In genomic region chrX:2432459-2432858, ce11 we compare ENCODE assay signal across 2 worm cellular contexts.
TF ChIP-seq lines count a peak whose summit lies in the region.

No protein-coding gene starts in this region.

TF ChIP-seq in whole organism, L1 larva, 84 proteins besides CTCF, POLR2A, EP300 and RAD21 (continued from another document):
- TF ChIP-seq lsy-2 (tag; optimal IDR thresholded peaks at IDR 0.05; lab: Kevin White, UChicago) (peak; percentile 13 to 52), ces-1 (GFP tag; optimal IDR thresholded peaks at IDR 0.05; lab: Kevin White, UChicago) (no peak), nhr-84 (tag; optimal IDR thresholded peaks at IDR 0.05; lab: Kevin White, UChicago) (no peak), fkh-10 (GFP tag; optimal IDR thresholded peaks at IDR 0.05; lab: Kevin White, UChicago) (no peak), hlh-17 (GFP tag; optimal IDR thresholded peaks at IDR 0.05; lab: Kevin White, UChicago; ENCODE audit: borderline replicate concordance) (no peak), egl-13 (tag; optimal IDR thresholded peaks at IDR 0.05; lab: Kevin White, UChicago) (no peak), zip-4 (GFP tag; optimal IDR thresholded peaks at IDR 0.05; lab: Kevin White, UChicago) (no peak), unc-30 (tag; optimal IDR thresholded peaks at IDR 0.05; lab: Kevin White, UChicago) (no peak), ama-1 (optimal IDR thresholded peaks at IDR 0.05; lab: Kevin White, UChicago) (no peak), swsn-7 (tag; optimal IDR thresholded peaks at IDR 0.05; lab: Kevin White, UChicago) (peak; percentile 44), dpl-1 (GFP tag; optimal IDR thresholded peaks at IDR 0.05; lab: Kevin White, UChicago) (peak in 1 of 3 experiments; percentile 8), unc-130 (tag; optimal IDR thresholded peaks at IDR 0.05; lab: Kevin White, UChicago) (no peak), tbx-2 (tag; optimal IDR thresholded peaks at IDR 0.05; lab: Kevin White, UChicago) (peak; percentile 28), blmp-1 (tag; optimal IDR thresholded peaks at IDR 0.05; lab: Kevin White, UChicago) (peak; percentile 95), snu-23 (GFP tag; optimal IDR thresholded peaks at IDR 0.05; lab: Kevin White, UChicago) (peak; percentile 67), ceh-63 (GFP tag; optimal IDR thresholded peaks at IDR 0.05; lab: Kevin White, UChicago) (no peak), nhr-20 (tag; optimal IDR thresholded peaks at IDR 0.05; lab: Kevin White, UChicago) (peak; percentile 52), nhr-71 (tag; optimal IDR thresholded peaks at IDR 0.05; lab: Kevin White, UChicago) (peak; percentile 54), rnt-1 (tag; optimal IDR thresholded peaks at IDR 0.05; lab: Kevin White, UChicago) (peak; percentile 52), lin-14 (GFP tag; optimal IDR thresholded peaks at IDR 0.05; lab: Kevin White, UChicago) (peak; percentile 93), jun-1 (tag; optimal IDR thresholded peaks at IDR 0.05; lab: Kevin White, UChicago) (peak; percentile 1), snpc-4 (tag; optimal IDR thresholded peaks at IDR 0.05; lab: Kevin White, UChicago) (no peak), efl-1 (optimal IDR thresholded peaks at IDR 0.05; lab: Kevin White, UChicago) (no peak), efl-1 (GFP tag; optimal IDR thresholded peaks at IDR 0.05 in 1 of 2; lab: Kevin White, UChicago) (no peak), pqm-1 (tag; optimal IDR thresholded peaks at IDR 0.05; lab: Kevin White, UChicago) (no peak), nhr-19 (GFP tag; conservative IDR thresholded peaks at IDR 0.05; lab: Robert Waterston, UW) (no peak), aly-2 (tag; optimal IDR thresholded peaks at IDR 0.05; lab: Kevin White, UChicago) (no peak)

TF ChIP-seq in whole organism, L3 larva, 47 proteins besides CTCF, POLR2A, EP300 and RAD21 (continued from another document):
- TF ChIP-seq ama-1 (optimal IDR thresholded peaks at IDR 0.05; lab: Kevin White, UChicago), result no peak
- no peak for TF ChIP-seq elt-3 (tag; optimal IDR thresholded peaks at IDR 0.05; lab: Kevin White, UChicago)
- no peak for TF ChIP-seq ceh-9 (tag; optimal IDR thresholded peaks at IDR 0.05; lab: Kevin White, UChicago)
- TF ChIP-seq snpc-4 (tag; optimal IDR thresholded peaks at IDR 0.05; lab: Kevin White, UChicago), result peak; percentile 44
- no peak for TF ChIP-seq unc-39 (tag; optimal IDR thresholded peaks at IDR 0.05; lab: Kevin White, UChicago)
- peak; percentile 8 for TF ChIP-seq ceh-28 (tag; optimal IDR thresholded peaks at IDR 0.05; lab: Kevin White, UChicago)
- TF ChIP-seq zag-1 (tag; optimal IDR thresholded peaks at IDR 0.05; lab: Kevin White, UChicago), result no peak
- TF ChIP-seq ceh-16 (tag; optimal IDR thresholded peaks at IDR 0.05; lab: Kevin White, UChicago), result no peak
- no peak for TF ChIP-seq fkh-2 (tag; optimal IDR thresholded peaks at IDR 0.05; lab: Kevin White, UChicago)
- peak; percentile 33 for TF ChIP-seq unc-62 (GFP tag; optimal IDR thresholded peaks at IDR 0.05; lab: Kevin White, UChicago)
- TF ChIP-seq ZK546.5 (tag; optimal IDR thresholded peaks at IDR 0.05; lab: Kevin White, UChicago), result no peak
- TF ChIP-seq nhr-76 (tag; optimal IDR thresholded peaks at IDR 0.05; lab: Kevin White, UChicago), result no peak
- peak; percentile 91 for TF ChIP-seq pha-4 (tag; optimal IDR thresholded peaks at IDR 0.05; lab: Kevin White, UChicago)
- TF ChIP-seq jun-1 (tag; optimal IDR thresholded peaks at IDR 0.05; lab: Kevin White, UChicago), result no peak
- TF ChIP-seq nhr-23 (tag; optimal IDR thresholded peaks at IDR 0.05; lab: Kevin White, UChicago), result peak; percentile 66
- peak; percentile 13 for TF ChIP-seq pqm-1 (tag; optimal IDR thresholded peaks at IDR 0.05; lab: Kevin White, UChicago)
- TF ChIP-seq nhr-77 (tag; optimal IDR thresholded peaks at IDR 0.05; lab: Kevin White, UChicago), result no peak
- TF ChIP-seq elt-2 (tag; optimal IDR thresholded peaks at IDR 0.05; lab: Kevin White, UChicago), result peak; percentile 39
- TF ChIP-seq mdl-1 (tag; optimal IDR thresholded peaks at IDR 0.05; lab: Kevin White, UChicago), result no peak
- TF ChIP-seq eor-1 (tag; optimal IDR thresholded peaks at IDR 0.05; lab: Kevin White, UChicago), result no peak
- no peak for TF ChIP-seq nhr-237 (tag; optimal IDR thresholded peaks at IDR 0.05; lab: Kevin White, UChicago)
- TF ChIP-seq egl-5 (tag; optimal IDR thresholded peaks at IDR 0.05; lab: Kevin White, UChicago), result no peak
- no peak for TF ChIP-seq nhr-11 (tag; optimal IDR thresholded peaks at IDR 0.05; lab: Kevin White, UChicago)
- TF ChIP-seq ztf-4 (tag; optimal IDR thresholded peaks at IDR 0.05; lab: Kevin White, UChicago), result no peak
- peak; percentile 13 for TF ChIP-seq nhr-43 (tag; optimal IDR thresholded peaks at IDR 0.05; lab: Kevin White, UChicago; ENCODE audit: poor library complexity, severe bottlenecking)
- TF ChIP-seq lsy-12 (tag; optimal IDR thresholded peaks at IDR 0.05; lab: Kevin White, UChicago), result peak; percentile 11
- TF ChIP-seq mml-1 (tag; optimal IDR thresholded peaks at IDR 0.05; lab: Kevin White, UChicago), result no peak
